Worm (Caenorhabditis elegans) whole organism, late embryonic: ENCODE results near the gene srt-18.

ENCODE experiments used
- C08G9.2 ChIP-seq: sonication (generic microtip); optimal IDR thresholded peaks from 2 replicates; lab custom pipeline; 2016; ENCODE audit warnings: mild to moderate bottlenecking, missing genetic modification characterization, moderate library complexity, missing compliant biosample characterization
- K02D7.2 ChIP-seq: sonication (generic microtip); optimal IDR thresholded peaks from 2 replicates; lab custom pipeline; 2017; ENCODE audit warnings: mild to moderate bottlenecking, missing genetic modification characterization, missing compliant biosample characterization
- T23F11.4 ChIP-seq: fragments of 200-800 bp; sonication (Bioruptor generic); optimal IDR thresholded peaks from 2 replicates; lab custom pipeline; 2018; ENCODE audit warnings: mild to moderate bottlenecking, missing genetic modification characterization, missing compliant biosample characterization
- Y22D7AL.16 ChIP-seq: sonication (generic microtip); optimal IDR thresholded peaks from 2 replicates; lab custom pipeline; 2016; ENCODE audit warnings: missing genetic modification characterization, missing compliant biosample characterization
- ahr-1 ChIP-seq: sonication (generic microtip); optimal IDR thresholded peaks from 2 replicates; lab custom pipeline; 2016; ENCODE audit warnings: missing genetic modification characterization, missing compliant biosample characterization
- ama-1 ChIP-seq: fragments of 150-350 bp; optimal IDR thresholded peaks from 2 replicates; lab custom pipeline; 2014
- ceh-14 ChIP-seq: sonication (generic microtip); optimal IDR thresholded peaks from 2 replicates; lab custom pipeline; 2016; ENCODE audit warnings: missing genotype, missing genetic modification characterization, missing compliant biosample characterization
- ceh-19 ChIP-seq: fragments of 200-800 bp; sonication (Bioruptor generic); optimal IDR thresholded peaks from 2 replicates; lab custom pipeline; 2018; ENCODE audit warnings: mild to moderate bottlenecking, missing genetic modification characterization, missing compliant biosample characterization
- ceh-2 ChIP-seq: sonication (generic microtip); optimal IDR thresholded peaks from 2 replicates; lab custom pipeline; 2016; ENCODE audit warnings: missing genotype, missing genetic modification characterization, missing compliant biosample characterization
- ceh-22 ChIP-seq: sonication (generic microtip); optimal IDR thresholded peaks from 2 replicates; lab custom pipeline; 2017; ENCODE audit warnings: missing biosample characterization, missing genetic modification characterization
- ceh-30 ChIP-seq: fragments of 150-350 bp; optimal IDR thresholded peaks from 2 replicates; lab custom pipeline; 2014; ENCODE audit warnings: missing biosample characterization, missing genetic modification characterization
- ceh-48 ChIP-seq: sonication (generic microtip); optimal IDR thresholded peaks from 2 replicates; lab custom pipeline; 2016; ENCODE audit warnings: missing genetic modification characterization, inconsistent platforms, missing compliant biosample characterization
- ceh-6 ChIP-seq: fragments of 200-800 bp; sonication (Bioruptor generic); optimal IDR thresholded peaks from 2 replicates; lab custom pipeline; 2018; ENCODE audit warnings: mild to moderate bottlenecking, missing genetic modification characterization, missing compliant biosample characterization
- ceh-9 ChIP-seq: sonication (generic microtip); optimal IDR thresholded peaks from 2 replicates; lab custom pipeline; 2016; ENCODE audit warnings: mild to moderate bottlenecking, missing genetic modification characterization, inconsistent platforms, missing compliant biosample characterization
- dmd-4 ChIP-seq: sonication (generic microtip); optimal IDR thresholded peaks from 2 replicates; lab custom pipeline; 2016; ENCODE audit warnings: borderline replicate concordance, missing genetic modification characterization, missing compliant biosample characterization
- elt-2 ChIP-seq: sonication (generic microtip); optimal IDR thresholded peaks from 2 replicates; lab custom pipeline; 2016; ENCODE audit warnings: missing genetic modification reagents, missing genetic modification characterization, missing compliant biosample characterization
- eyg-1 ChIP-seq: sonication (generic microtip); optimal IDR thresholded peaks from 2 replicates; lab custom pipeline; 2016; ENCODE audit warnings: missing genotype, missing genetic modification characterization, missing compliant biosample characterization
- fax-1 ChIP-seq: sonication (generic microtip); optimal IDR thresholded peaks from 2 replicates; lab custom pipeline; 2016; ENCODE audit warnings: missing genotype, missing genetic modification characterization, missing compliant biosample characterization
- fkh-10 ChIP-seq: fragments of 150-350 bp; optimal IDR thresholded peaks from 2 replicates; lab custom pipeline; 2014; ENCODE audit warnings: missing biosample characterization, missing genetic modification reagents, missing genetic modification characterization
- fkh-6 ChIP-seq: sonication (generic microtip); optimal IDR thresholded peaks from 2 replicates; lab custom pipeline; 2016; ENCODE audit warnings: missing genetic modification characterization, missing compliant biosample characterization
- gmeb-2 ChIP-seq: sonication (generic microtip); optimal IDR thresholded peaks from 2 replicates; lab custom pipeline; 2016; ENCODE audit warnings: missing genetic modification characterization, inconsistent platforms, missing compliant biosample characterization
- hlh-13 ChIP-seq: fragments of 200-800 bp; sonication (Bioruptor generic); optimal IDR thresholded peaks from 2 replicates; lab custom pipeline; 2018; ENCODE audit warnings: mild to moderate bottlenecking, missing genetic modification characterization, missing compliant biosample characterization
- hlh-15 ChIP-seq: sonication (generic microtip); optimal IDR thresholded peaks from 2 replicates; lab custom pipeline; 2016; ENCODE audit warnings: missing genetic modification characterization, missing compliant biosample characterization
- lim-6 ChIP-seq: sonication (generic microtip); optimal IDR thresholded peaks from 2 replicates; lab custom pipeline; 2016; ENCODE audit warnings: missing genetic modification characterization, missing compliant biosample characterization
- lin-11 ChIP-seq: fragments of 200-800 bp; sonication (Bioruptor generic); optimal IDR thresholded peaks from 2 replicates; lab custom pipeline; 2018; ENCODE audit warnings: mild to moderate bottlenecking, missing genetic modification characterization, missing compliant biosample characterization
- madf-2 ChIP-seq: sonication (generic microtip); optimal IDR thresholded peaks from 2 replicates; lab custom pipeline; 2017; ENCODE audit warnings: missing genetic modification characterization, missing compliant biosample characterization
- npax-4 ChIP-seq: sonication (generic microtip); optimal IDR thresholded peaks from 2 replicates; lab custom pipeline; 2016; ENCODE audit warnings: missing genetic modification characterization, missing compliant biosample characterization
- odd-2 ChIP-seq: sonication (generic microtip); optimal IDR thresholded peaks from 2 replicates; lab custom pipeline; 2017; ENCODE audit warnings: antibody characterized with exemption, mild to moderate bottlenecking, missing genetic modification characterization, missing compliant biosample characterization
- pag-3 ChIP-seq: sonication (generic microtip); optimal IDR thresholded peaks from 2 replicates; lab custom pipeline; 2016; ENCODE audit warnings: missing compliant biosample characterization, missing genetic modification characterization, borderline replicate concordance
- pha-4 ChIP-seq: fragments of 150-350 bp; optimal IDR thresholded peaks from 2 replicates; lab custom pipeline; 2018; ENCODE audit warnings: missing biosample characterization, missing genetic modification reagents, missing genetic modification characterization
- pqm-1 ChIP-seq: sonication (generic microtip); optimal IDR thresholded peaks from 2 replicates; lab custom pipeline; 2016; ENCODE audit warnings: missing genetic modification characterization, missing compliant biosample characterization
- rnt-1 ChIP-seq: sonication (generic microtip); optimal IDR thresholded peaks from 2 replicates; lab custom pipeline; 2016; ENCODE audit warnings: missing genetic modification characterization, missing compliant biosample characterization
- sdc-2 ChIP-seq: sonication (generic microtip); optimal IDR thresholded peaks from 2 replicates; lab custom pipeline; 2016; ENCODE audit warnings: missing genotype, missing genetic modification characterization, missing compliant biosample characterization
- syd-9 ChIP-seq: sonication (generic microtip); optimal IDR thresholded peaks from 2 replicates; lab custom pipeline; 2016; ENCODE audit warnings: mild to moderate bottlenecking, missing genetic modification characterization, moderate library complexity, missing compliant biosample characterization
- tbx-2 ChIP-seq: sonication (generic microtip); optimal IDR thresholded peaks from 2 replicates; lab custom pipeline; 2016; ENCODE audit warnings: missing genetic modification characterization, missing compliant biosample characterization
- tbx-7 ChIP-seq: sonication (generic microtip); optimal IDR thresholded peaks from 2 replicates; lab custom pipeline; 2016; ENCODE audit warnings: missing genotype, missing genetic modification characterization, missing compliant biosample characterization
- unc-3 ChIP-seq, 2 experiments: fragments of 200-800 bp in 1 of 2; sonication (Bioruptor generic) in 1 of 2; sonication (generic microtip) in 1 of 2; conservative IDR thresholded peaks in 1 of 2; optimal IDR thresholded peaks in 1 of 2; 2 replicates each; pipeline versions ENCODE4 v1.3.6 to Lab custom; 2016 to 2022; ENCODE audit warnings: missing compliant biosample characterization in 2 of 2, missing genetic modification characterization in 2 of 2, missing genetic modification reagents in 1 of 2
- unc-42 ChIP-seq: sonication (generic microtip); optimal IDR thresholded peaks from 2 replicates; lab custom pipeline; 2016; ENCODE audit warnings: missing genotype, missing genetic modification characterization, missing compliant biosample characterization
- unc-86 ChIP-seq: sonication (generic microtip); optimal IDR thresholded peaks from 2 replicates; lab custom pipeline; 2016; ENCODE audit warnings: missing genetic modification characterization, missing compliant biosample characterization
- ztf-16 ChIP-seq: sonication (generic microtip); optimal IDR thresholded peaks from 2 replicates; lab custom pipeline; 2017; ENCODE audit warnings: missing genetic modification characterization, missing compliant biosample characterization

The srt-18 gene

ce11 chrV:9024713-9025112 is 9.3 kb upstream of the srt-18 start, which contains the start of gene bus-1:
Gene bus-1, minus strand, starts transcription at chrV:9024813.
- TF ChIP-seq unc-42 (tag; lab: Kevin White, UChicago): no peak
- TF ChIP-seq hlh-13 (GFP tag; lab: Kevin White, UChicago): no peak
- no peak for TF ChIP-seq tbx-2
- TF ChIP-seq fkh-6 (tag; lab: Kevin White, UChicago): no peak
- TF ChIP-seq pha-4 (tag; lab: Kevin White, UChicago): no peak
- no peak for TF ChIP-seq pag-3
- no peak for TF ChIP-seq madf-2
- TF ChIP-seq unc-3 (GFP tag; conservative IDR thresholded peaks at IDR 0.05; lab: Robert Waterston, UW): no peak
- TF ChIP-seq unc-3 (tag; optimal IDR thresholded peaks at IDR 0.05; lab: Kevin White, UChicago): no peak
- TF ChIP-seq ceh-48: no peak
- TF ChIP-seq ceh-9 (tag; lab: Kevin White, UChicago): no peak
- TF ChIP-seq T23F11.4: no peak
- no peak for TF ChIP-seq lin-11 (tag; lab: Kevin White, UChicago)
- no peak for TF ChIP-seq tbx-7 (tag; lab: Kevin White, UChicago)
- no peak for TF ChIP-seq dmd-4 (tag; lab: Kevin White, UChicago)
- no peak for TF ChIP-seq hlh-15 (tag; lab: Kevin White, UChicago)
- TF ChIP-seq ceh-14 (tag; lab: Kevin White, UChicago): no peak

- TF ChIP-seq unc-86 (no peak), odd-2 (no peak), ceh-6 (no peak), eyg-1 (no peak), C08G9.2 (no peak), sdc-2 (tag; lab: Kevin White, UChicago) (no peak), elt-2 (tag; lab: Kevin White, UChicago) (no peak), ceh-22 (no peak), npax-4 (no peak), rnt-1 (tag; lab: Kevin White, UChicago) (no peak), ahr-1 (no peak)
These were observed 6.6 kb upstream of the srt-18 start, which contains the start of gene oac-41 for ce11 chrV:9022078-9022477. Gene oac-41, minus strand, starts transcription at chrV:9022178.

ce11 chrV:9018871-9019270 is 3.4 kb upstream of the srt-18 start:
- TF ChIP-seq ceh-6 (no peak), eyg-1 (no peak), odd-2 (no peak), madf-2 (no peak), ceh-30 (tag; lab: Kevin White, UChicago) (no peak), rnt-1 (tag; lab: Kevin White, UChicago) (no peak), ama-1 (lab: Kevin White, UChicago) (no peak), npax-4 (no peak), hlh-13 (GFP tag; lab: Kevin White, UChicago) (no peak), ceh-9 (tag; lab: Kevin White, UChicago) (no peak)

ce11 chrV:9016479-9016878 is 1.0 kb upstream of the srt-18 start, which contains the start of gene oac-40:
Gene oac-40, plus strand, starts transcription at chrV:9016779.
- no peak for TF ChIP-seq fax-1 (tag; lab: Kevin White, UChicago)
- TF ChIP-seq Y22D7AL.16 (tag; lab: Kevin White, UChicago): no peak
- no peak for TF ChIP-seq ztf-16 (tag; lab: Kevin White, UChicago)
- no peak for TF ChIP-seq K02D7.2 (tag; lab: Kevin White, UChicago)
- no peak for TF ChIP-seq syd-9 (tag; lab: Kevin White, UChicago)
- no peak for TF ChIP-seq elt-2 (tag; lab: Kevin White, UChicago)

ce11 chrV:9013765-9014164 is 1.7 kb downstream of the srt-18 start, which contains the start of gene srh-201:
Gene srh-201, minus strand, starts transcription at chrV:9013865.
- no peak for TF ChIP-seq pqm-1 (tag; lab: Kevin White, UChicago)
- TF ChIP-seq madf-2: no peak
- TF ChIP-seq gmeb-2 (tag; lab: Kevin White, UChicago): no peak
- no peak for TF ChIP-seq ceh-19 (GFP tag; lab: Kevin White, UChicago)
- TF ChIP-seq ceh-2: no peak
- TF ChIP-seq fkh-10 (GFP tag; lab: Kevin White, UChicago): no peak
- no peak for TF ChIP-seq lim-6
- no peak for TF ChIP-seq ceh-30 (tag; lab: Kevin White, UChicago)
- TF ChIP-seq eyg-1: no peak
- TF ChIP-seq hlh-15 (tag; lab: Kevin White, UChicago): no peak
- TF ChIP-seq, all 69 proteins: peak for 0
